Fruit fly (Drosophila melanogaster) whole organism, embryonic: ENCODE data around the gene TRAM.

Experiments
- Aef1 ChIP-seq: fragments of 200-800 bp; sonication (Bioruptor generic); IDR thresholded peaks from 3 replicates; pipeline ENCODE4 v1.3.6; 2022; ENCODE audit warnings: missing biosample characterization, missing genetic modification characterization
- BtbVII ChIP-seq: fragments of 200-800 bp; sonication (Bioruptor generic); optimal IDR thresholded peaks from 3 replicates; lab custom pipeline; 2017; ENCODE audit warnings: missing biosample characterization, mild to moderate bottlenecking, missing genetic modification characterization
- C15 ChIP-seq: fragments of 200-800 bp; sonication (Bioruptor generic); IDR thresholded peaks from 3 replicates; pipeline ENCODE4 v1.3.6; 2022; ENCODE audit warnings: missing biosample characterization, missing genetic modification characterization
- CG11695 ChIP-seq: fragments of 200-800 bp; sonication (Bioruptor generic); IDR thresholded peaks from 3 replicates; pipeline ENCODE4 v1.3.6; 2022; ENCODE audit warnings: missing biosample characterization, missing genetic modification characterization
- CG12071 ChIP-seq: fragments of 200-800 bp; sonication (Bioruptor generic); optimal IDR thresholded peaks from 3 replicates; lab custom pipeline; 2018; ENCODE audit warnings: missing biosample characterization, mild to moderate bottlenecking, missing genetic modification characterization
- CG12659 ChIP-seq: fragments of 200-800 bp; sonication (Bioruptor generic); optimal IDR thresholded peaks from 3 replicates; lab custom pipeline; 2017; ENCODE audit warnings: mild to moderate bottlenecking, missing biosample characterization, missing genetic modification reagents, missing genetic modification characterization
- CG3065 ChIP-seq: fragments of 200-800 bp; sonication (Bioruptor generic); optimal IDR thresholded peaks from 2 replicates; lab custom pipeline; 2016; ENCODE audit warnings: missing biosample characterization, missing genetic modification characterization
- CG32772 ChIP-seq: fragments of 200-800 bp; sonication (Bioruptor generic); IDR thresholded peaks from 2 replicates; pipeline ENCODE4 v1.3.6; 2022; ENCODE audit warnings: missing biosample characterization, missing genetic modification characterization
- CG3407 ChIP-seq: fragments of 200-800 bp; sonication (Bioruptor generic); optimal IDR thresholded peaks from 2 replicates; lab custom pipeline; 2018; ENCODE audit warnings: missing biosample characterization, mild to moderate bottlenecking, missing genetic modification characterization
- CG34422 ChIP-seq: fragments of 200-800 bp; sonication (Bioruptor generic); IDR thresholded peaks from 3 replicates; pipeline ENCODE4 v1.3.6; 2022; ENCODE audit warnings: missing biosample characterization, missing genetic modification characterization
- CG3995 ChIP-seq: fragments of 200-800 bp; sonication (Bioruptor generic); optimal IDR thresholded peaks from 3 replicates; lab custom pipeline; 2016; ENCODE audit warnings: missing biosample characterization, missing genetic modification characterization
- CG4424 ChIP-seq: fragments of 200-800 bp; sonication (Bioruptor generic); optimal IDR thresholded peaks from 3 replicates; lab custom pipeline; 2016; ENCODE audit warnings: missing biosample characterization, missing genetic modification characterization
- CG4820 ChIP-seq: fragments of 200-800 bp; sonication (Bioruptor generic); optimal IDR thresholded peaks from 3 replicates; lab custom pipeline; 2016; ENCODE audit warnings: missing biosample characterization, missing genetic modification characterization
- CG6254 ChIP-seq: fragments of 200-800 bp; sonication (Bioruptor generic); optimal IDR thresholded peaks from 3 replicates; lab custom pipeline; 2017; ENCODE audit warnings: mild to moderate bottlenecking, missing biosample characterization, missing genetic modification reagents, missing genetic modification characterization
- CG6689 ChIP-seq: fragments of 200-800 bp; sonication (Bioruptor generic); IDR thresholded peaks from 2 replicates; pipeline ENCODE4 v1.3.6; 2022; ENCODE audit warnings: missing biosample characterization, missing genetic modification characterization
- CG9437 ChIP-seq: fragments of 200-800 bp; sonication (Bioruptor generic); optimal IDR thresholded peaks from 2 replicates; lab custom pipeline; 2018; ENCODE audit warnings: missing biosample characterization, mild to moderate bottlenecking, missing genetic modification characterization
- CG9609 ChIP-seq: fragments of 200-800 bp; sonication (Bioruptor generic); optimal IDR thresholded peaks from 3 replicates; lab custom pipeline; 2016; ENCODE audit warnings: missing biosample characterization, missing genetic modification characterization
- CG9817 ChIP-seq: fragments of 200-800 bp; sonication (Bioruptor generic); optimal IDR thresholded peaks from 2 replicates; lab custom pipeline; 2018; ENCODE audit warnings: missing biosample characterization, mild to moderate bottlenecking, missing genetic modification characterization, moderate library complexity
- CG9876 ChIP-seq: fragments of 200-800 bp; sonication (Bioruptor generic); optimal IDR thresholded peaks from 2 replicates; lab custom pipeline; 2016; ENCODE audit warnings: missing biosample characterization, missing genetic modification characterization
- Chrac-16 ChIP-seq: fragments of 200-800 bp; sonication (Bioruptor generic); optimal IDR thresholded peaks from 3 replicates; lab custom pipeline; 2016; ENCODE audit warnings: missing biosample characterization, missing genetic modification characterization
- Dip2 ChIP-seq: fragments of 200-800 bp; sonication (Bioruptor generic); IDR thresholded peaks from 2 replicates; pipeline ENCODE4 v1.3.6; 2022; ENCODE audit warnings: missing biosample characterization, missing genetic modification characterization
- Dp ChIP-seq: fragments of 200-800 bp; sonication (Bioruptor generic); optimal IDR thresholded peaks from 2 replicates; lab custom pipeline; 2018; ENCODE audit warnings: missing biosample characterization, mild to moderate bottlenecking, missing genetic modification characterization, moderate library complexity
- Ets97D ChIP-seq: fragments of 200-800 bp; sonication (Bioruptor generic); optimal IDR thresholded peaks from 3 replicates; lab custom pipeline; 2016; ENCODE audit warnings: missing biosample characterization, missing genetic modification characterization
- HLH3B ChIP-seq: fragments of 200-800 bp; sonication (Bioruptor generic); IDR thresholded peaks from 2 replicates; pipeline ENCODE4 v1.3.6; 2022; ENCODE audit warnings: missing biosample characterization, missing genetic modification characterization
- Hand ChIP-seq: fragments of 200-800 bp; sonication (Bioruptor generic); optimal IDR thresholded peaks from 2 replicates; lab custom pipeline; 2017; ENCODE audit warnings: mild to moderate bottlenecking, missing biosample characterization, missing genetic modification reagents, missing genetic modification characterization
- Hsf ChIP-seq: fragments of 200-800 bp; sonication (Bioruptor generic); optimal IDR thresholded peaks from 3 replicates; lab custom pipeline; 2016; ENCODE audit warnings: missing biosample characterization, missing genetic modification characterization
- MESR4 ChIP-seq: fragments of 200-800 bp; sonication (Bioruptor generic); optimal IDR thresholded peaks from 2 replicates; lab custom pipeline; 2018; ENCODE audit warnings: missing biosample characterization, mild to moderate bottlenecking, missing genetic modification characterization, moderate library complexity
- MTF-1 ChIP-seq: fragments of 200-800 bp; sonication (Bioruptor generic); optimal IDR thresholded peaks from 2 replicates; lab custom pipeline; 2018; ENCODE audit warnings: missing biosample characterization, mild to moderate bottlenecking, missing genetic modification characterization, borderline replicate concordance
- Ptx1 ChIP-seq: fragments of 200-800 bp; sonication (Bioruptor generic); IDR thresholded peaks from 2 replicates; pipeline ENCODE4 v1.3.6; 2022; ENCODE audit warnings: missing biosample characterization, missing genetic modification characterization
- Tbp ChIP-seq: fragments of >200 bp; optimal IDR thresholded peaks from 2 replicates; lab custom pipeline; 2018; ENCODE audit warnings: missing biosample characterization, missing genetic modification characterization
- Usf ChIP-seq: fragments of 200-800 bp; sonication (Bioruptor generic); optimal IDR thresholded peaks from 2 replicates; lab custom pipeline; 2017; ENCODE audit warnings: missing genotype, missing biosample characterization, missing genetic modification characterization
- YL-1 ChIP-seq: fragments of 200-800 bp; sonication (Bioruptor generic); optimal IDR thresholded peaks from 3 replicates; lab custom pipeline; 2017; ENCODE audit warnings: missing biosample characterization, mild to moderate bottlenecking, missing genetic modification characterization
- ab ChIP-seq: fragments of 200-800 bp; sonication (Bioruptor generic); optimal IDR thresholded peaks from 2 replicates; lab custom pipeline; 2016; ENCODE audit warnings: missing biosample characterization, missing genetic modification characterization
- al ChIP-seq: fragments of 200-800 bp; sonication (Bioruptor generic); IDR thresholded peaks from 2 replicates; pipeline ENCODE4 v1.3.6; 2022; ENCODE audit warnings: missing biosample characterization, missing genetic modification characterization
- ara ChIP-seq: fragments of 200-800 bp; sonication (Bioruptor generic); IDR thresholded peaks from 2 replicates; pipeline ENCODE4 v1.3.6; 2022; ENCODE audit warnings: missing biosample characterization, missing genetic modification characterization
- ato ChIP-seq: fragments of 200-800 bp; sonication (Bioruptor generic); IDR thresholded peaks from 2 replicates; pipeline ENCODE4 v1.3.6; 2022; ENCODE audit warnings: missing biosample characterization, missing genetic modification characterization; ENCODE audit not compliant: partially characterized antibody
- cato ChIP-seq: fragments of 200-800 bp; sonication (Bioruptor generic); optimal IDR thresholded peaks from 2 replicates; lab custom pipeline; 2016; ENCODE audit warnings: missing biosample characterization, missing genetic modification characterization, borderline replicate concordance
- chn ChIP-seq: fragments of 200-800 bp; sonication (Bioruptor generic); optimal IDR thresholded peaks from 2 replicates; lab custom pipeline; 2016; ENCODE audit warnings: missing biosample characterization, missing genetic modification characterization
- ci ChIP-seq: fragments of 200-800 bp; sonication (Bioruptor generic); IDR thresholded peaks from 3 replicates; pipeline ENCODE4 v1.3.6; 2022; ENCODE audit warnings: missing biosample characterization, missing genetic modification characterization
- dati ChIP-seq: fragments of 200-800 bp; sonication (Bioruptor generic); IDR thresholded peaks from 2 replicates; pipeline ENCODE4 v1.3.6; 2022; ENCODE audit warnings: missing biosample characterization, missing genetic modification characterization
- gce ChIP-seq: fragments of 200-800 bp; sonication (Bioruptor generic); IDR thresholded peaks from 3 replicates; pipeline ENCODE4 v1.3.6; 2022; ENCODE audit warnings: missing biosample characterization, missing genetic modification characterization
- gt ChIP-seq: fragments of 200-800 bp; sonication (Bioruptor generic); IDR thresholded peaks from 2 replicates; pipeline ENCODE4 v1.3.6; 2022; ENCODE audit warnings: missing biosample characterization, missing genetic modification characterization
- kay ChIP-seq: fragments of 200-800 bp; sonication (Bioruptor generic); optimal IDR thresholded peaks from 2 replicates; lab custom pipeline; 2016; ENCODE audit warnings: missing biosample characterization, missing genetic modification characterization
- oc ChIP-seq: fragments of 200-800 bp; sonication (Bioruptor generic); optimal IDR thresholded peaks from 2 replicates; lab custom pipeline; 2018; ENCODE audit warnings: missing biosample characterization, mild to moderate bottlenecking, missing genetic modification characterization, moderate library complexity
- prd ChIP-seq, 3 experiments: fragments of >200 bp in 2 of 3; fragments of 200-800 bp in 1 of 3; sonication (Bioruptor generic) in 1 of 3; optimal IDR thresholded peaks in 2 of 3; IDR thresholded peaks in 1 of 3; 2 replicates in 2 of 3; 3 replicates in 1 of 3; pipeline versions ENCODE4 v1.3.6 to Lab custom; 2017 to 2022; ENCODE audit warnings: missing biosample characterization in 1 of 3, missing genetic modification characterization in 1 of 3
- sd ChIP-seq: fragments of 200-800 bp; sonication (Bioruptor generic); optimal IDR thresholded peaks from 3 replicates; lab custom pipeline; 2018; ENCODE audit warnings: missing biosample characterization, mild to moderate bottlenecking, missing genetic modification characterization, moderate library complexity
- sim ChIP-seq: fragments of 200-800 bp; sonication (Bioruptor generic); IDR thresholded peaks from 2 replicates; pipeline ENCODE4 v1.3.6; 2022; ENCODE audit warnings: missing biosample characterization, missing genetic modification characterization
- sisA ChIP-seq: fragments of 200-800 bp; sonication (Bioruptor generic); IDR thresholded peaks from 2 replicates; pipeline ENCODE4 v1.3.6; 2022; ENCODE audit warnings: missing biosample characterization, missing genetic modification characterization
- tup ChIP-seq: fragments of 200-800 bp; sonication (Bioruptor generic); optimal IDR thresholded peaks from 2 replicates; lab custom pipeline; 2016; ENCODE audit warnings: missing biosample characterization, mild to moderate bottlenecking, missing genetic modification characterization, moderate library complexity

Gene TRAM

DNA sequence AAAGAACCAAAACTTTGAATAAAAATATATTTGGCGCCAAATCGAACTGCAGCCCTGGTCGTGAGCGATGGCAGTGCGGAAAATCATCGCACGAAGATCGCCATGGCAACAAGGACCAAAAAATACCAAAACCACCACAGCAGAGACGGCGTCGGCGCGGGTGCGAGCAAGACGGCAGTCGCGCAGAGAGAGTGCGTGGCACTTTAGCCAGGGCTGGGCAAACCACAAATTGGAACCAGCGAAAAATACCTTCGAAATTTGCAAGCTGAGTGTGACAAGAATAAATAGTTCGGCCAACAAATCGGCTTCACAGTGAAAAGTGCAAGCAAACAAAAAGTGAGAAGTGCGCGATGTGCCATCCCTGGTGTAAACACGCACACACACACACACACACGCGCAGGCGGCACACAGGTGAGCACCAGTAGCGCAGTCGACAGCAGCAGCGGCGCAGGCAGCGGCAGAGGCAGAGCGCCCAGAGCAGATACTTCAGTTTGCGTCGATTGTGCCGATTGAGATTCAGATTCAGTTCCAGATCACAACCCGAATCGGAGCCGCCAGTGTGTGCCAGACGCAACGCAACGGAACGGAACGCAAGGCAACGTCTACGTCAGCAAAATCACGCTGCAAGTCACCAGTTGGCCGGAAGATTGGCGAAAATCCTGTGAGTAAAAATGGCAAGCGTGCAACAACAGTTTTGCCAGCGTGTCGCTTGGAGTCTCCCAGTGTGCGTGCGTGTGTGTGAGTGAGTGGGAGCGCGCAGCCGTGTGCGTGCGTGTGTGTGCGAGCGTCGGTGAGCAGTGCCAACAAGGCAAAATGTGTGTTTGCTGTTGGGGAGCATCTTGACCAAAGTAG lies at the start of gene TRAM (continued):
- TF ChIP-seq gce = peak; percentile 98
- peak; percentile 99 for TF ChIP-seq CG9609 (GFP tag; lab: Kevin White, UChicago)
- peak; percentile 99 for TF ChIP-seq CG12659 (GFP tag; lab: Kevin White, UChicago)
- peak; percentile 98 for TF ChIP-seq Hsf (GFP tag; lab: Kevin White, UChicago)
- peak; percentile 99 for TF ChIP-seq sisA
- TF ChIP-seq CG32772 = peak; percentile 99
- peak; percentile 90 for TF ChIP-seq CG9437 (GFP tag; lab: Kevin White, UChicago)
- TF ChIP-seq CG6689 (GFP tag; lab: Robert Waterston, UW) = peak; percentile 99
- TF ChIP-seq cato (GFP tag; lab: Kevin White, UChicago) = peak; percentile 95
- peak; percentile 67 for TF ChIP-seq MESR4 (GFP tag; lab: Kevin White, UChicago)
- TF ChIP-seq oc (tag; lab: Kevin White, UChicago) = peak; percentile 97
- TF ChIP-seq sim (GFP tag; lab: Robert Waterston, UW) = peak; percentile 96
- TF ChIP-seq CG9876 = peak; percentile 98
- TF ChIP-seq Hand (GFP tag; lab: Kevin White, UChicago) = peak; percentile 95
- no peak for TF ChIP-seq Tbp (GFP tag; lab: Kevin White, UChicago)
- peak; percentile 99 for TF ChIP-seq ara (GFP tag; lab: Robert Waterston, UW)
- TF ChIP-seq Usf (GFP tag; lab: Kevin White, UChicago) = peak; percentile 98
- peak; percentile 99 for TF ChIP-seq CG34422
- peak; percentile 97 for TF ChIP-seq CG4820
- peak; percentile 99 for TF ChIP-seq al (GFP tag; lab: Robert Waterston, UW)
- TF ChIP-seq CG4424 = peak; percentile 98
- peak; percentile 77 for TF ChIP-seq Dip2 (GFP tag; lab: Robert Waterston, UW)
- TF ChIP-seq sd = peak; percentile 90
- TF ChIP-seq gt = peak; percentile 97
- TF ChIP-seq CG3995 (GFP tag; lab: Kevin White, UChicago) = peak; percentile 89
- peak; percentile 96 for TF ChIP-seq BtbVII (GFP tag; lab: Kevin White, UChicago)
- peak; percentile 98 for TF ChIP-seq CG11695 (GFP tag; lab: Robert Waterston, UW)
- peak; percentile 97 for TF ChIP-seq C15 (GFP tag; lab: Robert Waterston, UW)
- peak; percentile 99 for TF ChIP-seq Chrac-16 (GFP tag; lab: Kevin White, UChicago)
- TF ChIP-seq MTF-1 (GFP tag; lab: Kevin White, UChicago) = peak; percentile 95
- TF ChIP-seq ab (GFP tag; lab: Kevin White, UChicago) = peak; percentile 90
- peak; percentile 99 for TF ChIP-seq Ptx1 (GFP tag; lab: Robert Waterston, UW)
- TF ChIP-seq Aef1 (GFP tag; lab: Robert Waterston, UW) = peak; percentile 99
- TF ChIP-seq Ets97D (GFP tag; lab: Kevin White, UChicago) = peak; percentile 89
- peak; percentile 89 for TF ChIP-seq Dp (GFP tag; lab: Kevin White, UChicago)
- peak; percentile 98 for TF ChIP-seq dati
- peak; percentile 97 for TF ChIP-seq CG3407 (GFP tag; lab: Kevin White, UChicago)
- peak; percentile 98 for TF ChIP-seq HLH3B (GFP tag; lab: Robert Waterston, UW)
- peak; percentile 100 for TF ChIP-seq ci
- TF ChIP-seq CG12071 = peak; percentile 98
- peak; percentile 95 for TF ChIP-seq tup (GFP tag; lab: Kevin White, UChicago)
- peak; percentile 94 for TF ChIP-seq CG6254 (GFP tag; lab: Kevin White, UChicago)
- TF ChIP-seq chn (GFP tag; lab: Kevin White, UChicago) = peak; percentile 99
- peak; percentile 71 for TF ChIP-seq ato
- peak; percentile 99 for TF ChIP-seq CG9817 (tag; lab: Kevin White, UChicago)
- TF ChIP-seq YL-1 (GFP tag; lab: Kevin White, UChicago) = peak; percentile 99
- no peak for TF ChIP-seq prd (optimal IDR thresholded peaks at IDR 0.05; lab: Kevin White, UChicago)
- peak; percentile 100 for TF ChIP-seq prd (GFP tag; IDR thresholded peaks at IDR 0.05; lab: Robert Waterston, UW)
- TF ChIP-seq kay (GFP tag; lab: Kevin White, UChicago) = peak; percentile 95
- TF ChIP-seq CG3065 (GFP tag; lab: Kevin White, UChicago) = peak; percentile 97
